Worm (Caenorhabditis elegans): ENCODE results near the gene clec-189.

DNA sequence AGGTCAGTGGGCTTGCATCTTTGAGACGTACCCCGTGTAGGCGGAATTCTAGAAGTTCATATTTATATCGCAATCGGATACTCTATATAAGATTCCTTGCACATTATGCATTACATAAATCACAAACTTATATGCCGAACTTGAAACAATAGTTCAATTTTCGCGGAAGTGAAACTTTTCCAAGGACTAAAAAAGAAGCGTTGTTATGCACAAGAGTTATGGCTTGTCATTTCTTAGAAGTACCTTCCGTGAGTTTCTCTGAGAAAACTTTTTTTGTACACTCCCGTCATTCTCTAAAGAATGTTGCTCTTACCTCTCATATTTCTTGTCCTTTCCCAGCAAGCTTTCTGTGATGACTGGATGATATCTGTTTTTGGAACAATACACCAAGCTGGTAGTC is 2.2 kb upstream of the clec-189 start, which contains the start of gene M199.136:
- TF ChIP-seq nhr-25 (tag; optimal IDR thresholded peaks at IDR 0.05) = no peak
- TF ChIP-seq lsy-2 (tag; optimal IDR thresholded peaks at IDR 0.05) = no peak
- TF ChIP-seq nhr-237 (tag; optimal IDR thresholded peaks at IDR 0.05) = no peak
- TF ChIP-seq unc-62 (GFP tag; optimal IDR thresholded peaks at IDR 0.05) = no peak
- TF ChIP-seq mdl-1 (tag; optimal IDR thresholded peaks at IDR 0.05) = no peak
- TF ChIP-seq elt-3 (tag; optimal IDR thresholded peaks at IDR 0.05) = no peak
- TF ChIP-seq nhr-12 (tag; optimal IDR thresholded peaks at IDR 0.05) = no peak
- no peak for TF ChIP-seq lin-39 (tag; optimal IDR thresholded peaks at IDR 0.05)
- TF ChIP-seq elt-1 (tag; optimal IDR thresholded peaks at IDR 0.05) = no peak
- no peak for TF ChIP-seq nhr-11 (tag; optimal IDR thresholded peaks at IDR 0.05)
- no peak for TF ChIP-seq mbf-1 (tag; optimal IDR thresholded peaks at IDR 0.05)
- TF ChIP-seq sma-3 (GFP tag; optimal IDR thresholded peaks at IDR 0.05) = no peak
- no peak for TF ChIP-seq snpc-4 (tag; optimal IDR thresholded peaks at IDR 0.05)
- TF ChIP-seq nhr-129 (tag; optimal IDR thresholded peaks at IDR 0.05) = no peak

All from whole organism, L2 larva.